Worm (Caenorhabditis elegans): ENCODE data around the gene M163.10.

- TF ChIP-seq D2030.7 (GFP tag; IDR thresholded peaks at IDR 0.05) (no peak), F39B2.1 (GFP tag; IDR thresholded peaks at IDR 0.05) (no peak), snpc-4 (GFP tag; optimal IDR thresholded peaks at IDR 0.05) (no peak), snpc-4 (tag; optimal IDR thresholded peaks at IDR 0.05) (no peak), aptf-2 (GFP tag; conservative IDR thresholded peaks at IDR 0.05) (no peak), ztf-28 (GFP tag; IDR thresholded peaks at IDR 0.05) (no peak), T26A5.8 (tag; optimal IDR thresholded peaks at IDR 0.05) (no peak), rpc-1 (optimal IDR thresholded peaks at IDR 0.05) (no peak), rpc-1 (tag; optimal IDR thresholded peaks at IDR 0.05) (no peak), xnd-1 (tag; optimal IDR thresholded peaks at IDR 0.05) (no peak), ceh-100 (GFP tag; IDR thresholded peaks at IDR 0.05) (no peak), lin-26 (GFP tag; IDR thresholded peaks at IDR 0.05) (no peak), die-1 (tag; optimal IDR thresholded peaks at IDR 0.05) (no peak), somi-1 (GFP tag; optimal IDR thresholded peaks at IDR 0.05) (no peak), F57C9.4 (tag; optimal IDR thresholded peaks at IDR 0.05) (no peak)
Observed at ce11 chrX:14453735-14454134, 17.1 kb upstream of the M163.10 start, which contains the start of gene F23D12.7.

Data from whole organism, young adult.